Fruit fly (Drosophila melanogaster) whole organism, embryonic: ENCODE results near the gene Miga.
A peak's percentile ranks its signal among the peaks of the same experiment; 100 is the strongest.

Experiments
- CG10565 ChIP-seq: fragments of 200-800 bp; sonication (Bioruptor generic); optimal IDR thresholded peaks from 3 replicates; lab custom pipeline; 2016; ENCODE audit warnings: missing biosample characterization, mild to moderate bottlenecking, missing genetic modification characterization
- CG11456 ChIP-seq: fragments of 200-800 bp; sonication (Bioruptor generic); IDR thresholded peaks from 3 replicates; pipeline ENCODE4 v1.3.6; 2022; ENCODE audit warnings: missing biosample characterization, missing genetic modification characterization
- CG12236 ChIP-seq: fragments of 200-800 bp; sonication (Bioruptor generic); optimal IDR thresholded peaks from 2 replicates; lab custom pipeline; 2016; ENCODE audit warnings: missing biosample characterization, missing genetic modification characterization
- CG13624 ChIP-seq: fragments of 200-800 bp; sonication (Bioruptor generic); optimal IDR thresholded peaks from 2 replicates; lab custom pipeline; 2016; ENCODE audit warnings: missing biosample characterization, missing genetic modification characterization
- CG14667 ChIP-seq: fragments of 200-800 bp; sonication (Bioruptor generic); IDR thresholded peaks from 2 replicates; pipeline ENCODE4 v1.3.6; 2022; ENCODE audit warnings: missing biosample characterization, missing genetic modification characterization
- CG15601 ChIP-seq: fragments of 200-800 bp; sonication (Bioruptor generic); optimal IDR thresholded peaks from 3 replicates; lab custom pipeline; 2019; ENCODE audit warnings: missing biosample characterization, mild to moderate bottlenecking, missing genetic modification characterization, moderate library complexity
- CG17186 ChIP-seq: fragments of 200-800 bp; sonication (Bioruptor generic); optimal IDR thresholded peaks from 3 replicates; lab custom pipeline; 2017; ENCODE audit warnings: missing biosample characterization, missing genetic modification reagents, missing genetic modification characterization
- CG17328 ChIP-seq: fragments of 200-800 bp; sonication (Bioruptor generic); IDR thresholded peaks from 2 replicates; pipeline ENCODE4 v1.3.6; 2022; ENCODE audit warnings: missing biosample characterization, missing genetic modification characterization
- CG17568 ChIP-seq: fragments of 200-800 bp; sonication (Bioruptor generic); optimal IDR thresholded peaks from 2 replicates; lab custom pipeline; 2018; ENCODE audit warnings: missing biosample characterization, mild to moderate bottlenecking, missing genetic modification characterization, moderate library complexity
- CG17612 ChIP-seq: fragments of 200-800 bp; sonication (Bioruptor generic); IDR thresholded peaks from 2 replicates; pipeline ENCODE4 v1.3.6; 2022; ENCODE audit warnings: missing biosample characterization, missing genetic modification characterization
- CG2202 ChIP-seq: fragments of 200-800 bp; sonication (Bioruptor generic); optimal IDR thresholded peaks from 2 replicates; lab custom pipeline; 2018; ENCODE audit warnings: missing biosample characterization, mild to moderate bottlenecking, missing genetic modification characterization
- CG2889 ChIP-seq: fragments of 200-800 bp; sonication (Bioruptor generic); IDR thresholded peaks from 3 replicates; pipeline ENCODE4 v1.3.6; 2022; ENCODE audit warnings: missing biosample characterization, missing genetic modification characterization
- CG3281 ChIP-seq: fragments of 200-800 bp; sonication (Bioruptor generic); optimal IDR thresholded peaks from 3 replicates; lab custom pipeline; 2017; ENCODE audit warnings: missing biosample characterization, mild to moderate bottlenecking, missing genetic modification characterization
- CG4820 ChIP-seq: fragments of 200-800 bp; sonication (Bioruptor generic); optimal IDR thresholded peaks from 3 replicates; lab custom pipeline; 2016; ENCODE audit warnings: missing biosample characterization, missing genetic modification characterization
- CG5953 ChIP-seq: fragments of 200-800 bp; sonication (Bioruptor generic); IDR thresholded peaks from 2 replicates; pipeline ENCODE4 v1.3.6; 2022; ENCODE audit warnings: missing biosample characterization, missing genetic modification characterization
- CG9797 ChIP-seq: fragments of 200-800 bp; sonication (Bioruptor generic); optimal IDR thresholded peaks from 3 replicates; lab custom pipeline; 2018; ENCODE audit warnings: missing biosample characterization, mild to moderate bottlenecking, missing genetic modification characterization
- CG9876 ChIP-seq: fragments of 200-800 bp; sonication (Bioruptor generic); optimal IDR thresholded peaks from 2 replicates; lab custom pipeline; 2016; ENCODE audit warnings: missing biosample characterization, missing genetic modification characterization
- E2f1 ChIP-seq: fragments of 200-800 bp; sonication (Bioruptor generic); IDR thresholded peaks from 2 replicates; pipeline ENCODE4 v1.3.6; 2022; ENCODE audit warnings: missing biosample characterization, missing genetic modification characterization
- HLH3B ChIP-seq: fragments of 200-800 bp; sonication (Bioruptor generic); IDR thresholded peaks from 2 replicates; pipeline ENCODE4 v1.3.6; 2022; ENCODE audit warnings: missing biosample characterization, missing genetic modification characterization
- Nf-YA ChIP-seq: fragments of 200-800 bp; sonication (Bioruptor generic); IDR thresholded peaks from 2 replicates; pipeline ENCODE4 v1.3.6; 2022; ENCODE audit warnings: missing biosample characterization, missing genetic modification characterization
- Ptx1 ChIP-seq: fragments of 200-800 bp; sonication (Bioruptor generic); IDR thresholded peaks from 2 replicates; pipeline ENCODE4 v1.3.6; 2022; ENCODE audit warnings: missing biosample characterization, missing genetic modification characterization
- Sry-β ChIP-seq: fragments of 200-800 bp; sonication (Bioruptor generic); optimal IDR thresholded peaks from 2 replicates; lab custom pipeline; 2018; ENCODE audit warnings: missing biosample characterization, mild to moderate bottlenecking, missing genetic modification characterization, moderate library complexity
- Usf ChIP-seq: fragments of 200-800 bp; sonication (Bioruptor generic); optimal IDR thresholded peaks from 2 replicates; lab custom pipeline; 2017; ENCODE audit warnings: missing genotype, missing biosample characterization, missing genetic modification characterization
- bowl ChIP-seq: fragments of 200-800 bp; sonication (Bioruptor generic); IDR thresholded peaks from 2 replicates; pipeline ENCODE4 v1.3.6; 2022; ENCODE audit warnings: missing biosample characterization, missing genetic modification characterization
- cas ChIP-seq: fragments of 200-800 bp; sonication (Bioruptor generic); IDR thresholded peaks from 2 replicates; pipeline ENCODE4 v1.3.6; 2022; ENCODE audit warnings: missing biosample characterization, missing genetic modification characterization
- eyg ChIP-seq: fragments of 200-800 bp; sonication (Bioruptor generic); optimal IDR thresholded peaks from 3 replicates; lab custom pipeline; 2016; ENCODE audit warnings: missing biosample characterization, missing genetic modification characterization
- fu2 ChIP-seq: fragments of 200-800 bp; sonication (Bioruptor generic); optimal IDR thresholded peaks from 2 replicates; lab custom pipeline; 2016; ENCODE audit warnings: missing biosample characterization, missing genetic modification characterization
- kay ChIP-seq: fragments of 200-800 bp; sonication (Bioruptor generic); optimal IDR thresholded peaks from 2 replicates; lab custom pipeline; 2016; ENCODE audit warnings: missing biosample characterization, missing genetic modification characterization
- lov ChIP-seq, 2 experiments: fragments of 200-800 bp in 1 of 2; fragments of >200 bp in 1 of 2; sonication (Bioruptor generic) in 1 of 2; IDR thresholded peaks in 1 of 2; optimal IDR thresholded peaks in 1 of 2; 2 replicates in 1 of 2; 3 replicates in 1 of 2; pipeline versions ENCODE4 v1.3.6 to Lab custom; 2017 to 2022; ENCODE audit warnings: missing biosample characterization in 1 of 2, missing genetic modification characterization in 1 of 2
- nau ChIP-seq: fragments of 200-800 bp; sonication (Bioruptor generic); optimal IDR thresholded peaks from 3 replicates; lab custom pipeline; 2017; ENCODE audit warnings: missing biosample characterization, mild to moderate bottlenecking, missing genetic modification characterization, missing genetic modification reagents
- otp ChIP-seq: fragments of 200-800 bp; sonication (Bioruptor generic); IDR thresholded peaks from 3 replicates; pipeline ENCODE4, ENCODE4 v1.3.6; 2022; ENCODE audit warnings: missing biosample characterization, missing genetic modification characterization
- pho ChIP-seq: fragments of 200-800 bp; sonication (Bioruptor generic); optimal IDR thresholded peaks from 2 replicates; lab custom pipeline; 2016; ENCODE audit warnings: missing biosample characterization, missing genetic modification characterization
- pzg ChIP-seq: fragments of 200-800 bp; sonication (Bioruptor generic); optimal IDR thresholded peaks from 3 replicates; lab custom pipeline; 2018; ENCODE audit warnings: missing biosample characterization, mild to moderate bottlenecking, missing genetic modification characterization, moderate library complexity
- sr ChIP-seq: fragments of 200-800 bp; sonication (Bioruptor generic); IDR thresholded peaks from 3 replicates; pipeline ENCODE4 v1.3.6; 2022; ENCODE audit warnings: missing biosample characterization, missing genetic modification characterization
- yki ChIP-seq: fragments of >200 bp; optimal IDR thresholded peaks from 3 replicates; lab custom pipeline; 2018

Miga gene

DNA sequence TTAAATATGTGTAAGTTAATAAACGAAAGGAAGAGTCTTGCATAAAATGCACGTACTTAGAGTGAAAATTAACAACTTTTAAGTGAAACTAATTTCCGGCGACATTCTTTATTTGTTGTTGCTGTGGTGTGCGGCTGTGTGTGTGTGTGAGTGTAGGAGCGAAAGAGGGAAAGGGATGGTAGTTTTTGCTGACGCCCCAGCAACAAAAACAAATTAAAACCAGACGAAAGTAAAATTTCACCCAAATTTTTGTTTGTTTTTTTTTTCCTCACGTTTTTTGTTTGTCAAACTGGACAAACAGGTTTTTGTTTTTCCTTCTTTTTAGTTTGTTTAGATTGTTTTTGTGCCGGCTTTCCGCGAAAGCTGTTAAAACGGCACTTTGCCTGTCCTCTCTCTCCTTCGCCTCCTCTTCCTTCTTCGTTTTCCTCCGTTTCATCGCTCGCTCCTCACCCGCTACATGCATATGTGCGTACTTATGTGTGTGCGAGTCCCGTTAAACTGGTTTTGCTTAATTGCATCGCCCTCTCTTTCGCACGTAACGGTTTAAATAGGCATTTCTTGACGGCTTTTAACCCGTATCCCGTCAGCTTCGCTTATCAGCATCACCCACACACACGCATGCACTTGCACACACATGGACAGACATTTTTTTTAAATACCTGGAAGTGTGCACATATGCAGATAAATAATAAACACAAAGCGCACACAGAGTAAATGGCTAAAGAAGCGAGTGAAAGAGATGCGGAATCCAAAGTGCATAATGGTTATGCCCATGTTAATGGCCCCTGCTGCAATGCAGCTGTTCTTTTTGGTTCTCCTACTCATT lies at the start of gene Miga (continued):
- no peak for TF ChIP-seq CG12236 (GFP tag; lab: Kevin White, UChicago)
- no peak for TF ChIP-seq E2f1 (GFP tag; lab: Robert Waterston, UW)

DNA sequence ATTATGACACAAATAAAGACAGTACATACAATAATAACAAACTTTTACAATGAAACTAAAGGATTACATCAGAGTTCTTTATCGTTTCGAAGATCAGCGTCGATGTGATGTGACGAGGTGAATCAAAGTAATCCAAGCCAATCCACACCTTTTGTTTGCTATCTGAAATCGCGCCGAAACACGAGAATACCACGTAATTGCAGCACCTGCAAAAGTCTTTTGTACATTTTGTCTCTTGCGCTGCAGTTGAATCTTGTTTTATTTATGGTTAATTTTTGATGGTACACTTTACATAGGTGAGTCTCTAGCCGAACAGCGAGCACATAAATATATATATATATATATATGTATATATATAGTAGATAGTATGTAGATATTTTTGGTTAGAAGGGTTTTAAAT lies 47.2 kb upstream of the Miga start:
- TF ChIP-seq CG15601 (no peak), Nf-YA (no peak), CG9876 (GFP tag; lab: Kevin White, UChicago) (no peak), Ptx1 (no peak), CG2202 (tag; lab: Kevin White, UChicago) (no peak), CG17612 (GFP tag; lab: Robert Waterston, UW) (no peak), HLH3B (no peak), lov (optimal IDR thresholded peaks at IDR 0.05; lab: Kevin White, UChicago) (no peak), lov (GFP tag; IDR thresholded peaks at IDR 0.05; lab: Robert Waterston, UW) (no peak), Usf (GFP tag; lab: Kevin White, UChicago) (no peak), CG10565 (no peak), CG17328 (no peak), cas (GFP tag; lab: Robert Waterston, UW) (no peak), CG5953 (GFP tag; lab: Robert Waterston, UW) (no peak)

DNA sequence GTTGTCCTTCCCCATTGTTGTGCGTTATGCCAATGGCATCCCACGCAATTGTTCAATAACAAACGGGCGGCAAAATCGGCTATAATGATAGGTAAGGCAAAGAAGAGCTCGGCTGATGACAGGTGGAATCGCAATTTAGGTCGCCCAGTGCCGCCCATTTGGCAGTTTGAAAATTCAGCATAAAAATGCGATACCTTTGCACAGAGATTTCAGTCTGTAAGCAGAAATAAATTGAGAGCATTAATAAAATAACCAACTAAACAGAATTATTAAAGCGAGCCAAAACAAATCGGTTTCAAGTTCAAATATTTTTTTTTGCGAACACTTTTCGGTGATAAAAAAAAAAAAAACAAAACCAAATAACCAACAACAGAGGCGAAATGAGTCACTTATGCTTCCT lies 46.1 kb upstream of the Miga start, which contains the start of gene CG33223:
CG33223 (minus strand) TSS at position 215 of the 400 bp plus-strand sequence.
- TF ChIP-seq CG13624 (GFP tag; lab: Kevin White, UChicago) (no peak), Sry-β (GFP tag; lab: Kevin White, UChicago) (no peak), CG17568 (GFP tag; lab: Kevin White, UChicago) (no peak), kay (GFP tag; lab: Kevin White, UChicago) (no peak), pzg (GFP tag; lab: Kevin White, UChicago) (no peak), nau (no peak), bowl (no peak), CG3281 (GFP tag; lab: Kevin White, UChicago) (no peak), CG9797 (GFP tag; lab: Kevin White, UChicago) (no peak), CG2889 (no peak), otp (GFP tag; lab: Robert Waterston, UW) (no peak), fu2 (no peak), CG4820 (no peak), yki (lab: Kevin White, UChicago) (no peak), sr (no peak), eyg (no peak), CG17186 (GFP tag; lab: Kevin White, UChicago) (no peak), pho (GFP tag; lab: Kevin White, UChicago) (no peak)

dm6 chrX:8481462-8481861 lies 43.8 kb upstream of the Miga start, which contains the start of gene Cp38:
TSS of gene Cp38 (plus strand) at chrX:8481837.
- TF ChIP-seq CG11456 (GFP tag; lab: Robert Waterston, UW) (no peak), CG14667 (GFP tag; lab: Robert Waterston, UW) (0 out of 2 replicates have a peak, but pooled peaks have one; percentile 5)
- TF ChIP-seq, all 482 proteins: peak for 1
